Worm (Caenorhabditis elegans): Measurements from ENCODE around the gene sulp-4.

Gene sulp-4

DNA sequence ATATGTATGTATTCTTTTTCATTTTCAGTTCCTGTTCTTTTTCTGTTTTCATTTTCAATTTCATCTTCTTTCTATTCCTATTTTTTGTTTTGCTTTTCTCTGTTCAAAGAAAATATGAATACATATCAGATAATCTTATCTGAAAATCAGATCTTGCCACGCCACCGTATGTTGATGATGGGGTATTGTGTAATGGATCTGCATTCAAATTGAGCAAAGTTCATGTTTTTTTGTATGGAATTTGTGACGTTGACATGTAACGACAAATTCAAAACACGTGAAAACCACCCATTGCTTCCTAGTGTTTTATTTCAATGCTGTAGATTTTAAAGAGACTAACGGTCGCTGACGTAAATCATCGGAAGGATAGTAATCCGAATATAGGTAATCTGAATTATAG is 16.9 kb upstream of the sulp-4 start:
- TF ChIP-seq pha-4 (tag; optimal IDR thresholded peaks at IDR 0.05) (no peak), elt-1 (tag; optimal IDR thresholded peaks at IDR 0.05; ENCODE audit: borderline replicate concordance, insufficient read depth) (peak; percentile 77)

ce11 chrV:11859082-11859858 is 15.9 kb upstream of the sulp-4 start:
- no peak for TF ChIP-seq tbx-8 (GFP tag; optimal IDR thresholded peaks at IDR 0.05)
- TF ChIP-seq elt-3 (tag; optimal IDR thresholded peaks at IDR 0.05): no peak
- no peak for TF ChIP-seq unc-120 (tag; optimal IDR thresholded peaks at IDR 0.05; ENCODE audit: poor library complexity, severe bottlenecking)
- TF ChIP-seq mls-2 (tag; optimal IDR thresholded peaks at IDR 0.05): no peak
- no peak for TF ChIP-seq zip-8 (tag; optimal IDR thresholded peaks at IDR 0.05)
- TF ChIP-seq elt-1 (tag; optimal IDR thresholded peaks at IDR 0.05; ENCODE audit: borderline replicate concordance, insufficient read depth): no peak
- TF ChIP-seq ceh-83 (GFP tag; optimal IDR thresholded peaks at IDR 0.05): no peak
- no peak for TF ChIP-seq ceh-43 (GFP tag; optimal IDR thresholded peaks at IDR 0.05)
- no peak for TF ChIP-seq mep-1 (tag; optimal IDR thresholded peaks at IDR 0.05)
- TF ChIP-seq nhr-237 (tag; optimal IDR thresholded peaks at IDR 0.05): no peak
- TF ChIP-seq nhr-76 (tag; optimal IDR thresholded peaks at IDR 0.05): no peak
- TF ChIP-seq pha-4 (tag; optimal IDR thresholded peaks at IDR 0.05): no peak
- no peak for TF ChIP-seq ces-1 (GFP tag; optimal IDR thresholded peaks at IDR 0.05)
- no peak for TF ChIP-seq ham-2 (GFP tag; optimal IDR thresholded peaks at IDR 0.05)
- TF ChIP-seq bed-3 (GFP tag; optimal IDR thresholded peaks at IDR 0.05): no peak

DNA sequence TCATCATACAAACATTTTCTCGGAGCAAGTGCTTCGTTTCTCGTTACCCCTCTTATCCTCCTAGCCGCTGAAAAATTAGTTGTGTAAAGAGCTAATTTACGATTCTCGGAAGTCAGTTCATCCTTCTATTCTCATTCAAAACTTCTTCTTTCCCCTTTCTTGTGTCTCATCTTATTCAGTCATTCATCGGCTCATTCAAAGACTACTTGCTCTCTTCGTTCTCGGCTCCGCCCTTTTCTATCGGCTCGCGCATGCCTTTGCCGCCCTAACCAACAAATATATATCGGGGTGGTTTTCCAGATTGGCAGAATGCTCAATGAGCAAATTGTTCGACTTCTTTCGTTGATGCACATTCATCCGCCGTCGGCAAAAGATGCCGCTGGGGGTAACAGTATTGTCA is 14.8 kb upstream of the sulp-4 start, which contains the start of gene R13H4.5:
R13H4.5 (plus strand) TSS at position 301 of the 400 bp plus-strand sequence.
- TF ChIP-seq unc-39 (tag; optimal IDR thresholded peaks at IDR 0.05) (no peak), unc-120 (tag; optimal IDR thresholded peaks at IDR 0.05; ENCODE audit: poor library complexity, severe bottlenecking) (no peak), M03D4.4 (tag; optimal IDR thresholded peaks at IDR 0.05) (no peak), mab-5 (tag; optimal IDR thresholded peaks at IDR 0.05) (no peak), blmp-1 (tag; optimal IDR thresholded peaks at IDR 0.05) (no peak), sptf-1 (tag; optimal IDR thresholded peaks at IDR 0.05) (no peak), bed-3 (GFP tag; optimal IDR thresholded peaks at IDR 0.05) (no peak), flh-1 (GFP tag; optimal IDR thresholded peaks at IDR 0.05) (no peak), nhr-2 (tag; optimal IDR thresholded peaks at IDR 0.05) (no peak), drap-1 (GFP tag; optimal IDR thresholded peaks at IDR 0.05) (no peak), hlh-1 (tag; optimal IDR thresholded peaks at IDR 0.05) (no peak), ceh-83 (GFP tag; optimal IDR thresholded peaks at IDR 0.05) (no peak), nhr-76 (tag; optimal IDR thresholded peaks at IDR 0.05) (no peak), lin-13 (tag; optimal IDR thresholded peaks at IDR 0.05) (no peak), elt-1 (tag; optimal IDR thresholded peaks at IDR 0.05; ENCODE audit: borderline replicate concordance, insufficient read depth) (no peak), ztf-11 (tag; optimal IDR thresholded peaks at IDR 0.05) (no peak), elt-3 (tag; optimal IDR thresholded peaks at IDR 0.05) (no peak)

- TF ChIP-seq elt-1 (tag; optimal IDR thresholded peaks at IDR 0.05; ENCODE audit: borderline replicate concordance, insufficient read depth) (no peak), tbx-8 (GFP tag; optimal IDR thresholded peaks at IDR 0.05) (no peak), ceh-83 (GFP tag; optimal IDR thresholded peaks at IDR 0.05) (no peak), elt-3 (tag; optimal IDR thresholded peaks at IDR 0.05) (no peak)
These were observed 13.1 kb upstream of the sulp-4 start for ce11 chrV:11861880-11862544.

DNA sequence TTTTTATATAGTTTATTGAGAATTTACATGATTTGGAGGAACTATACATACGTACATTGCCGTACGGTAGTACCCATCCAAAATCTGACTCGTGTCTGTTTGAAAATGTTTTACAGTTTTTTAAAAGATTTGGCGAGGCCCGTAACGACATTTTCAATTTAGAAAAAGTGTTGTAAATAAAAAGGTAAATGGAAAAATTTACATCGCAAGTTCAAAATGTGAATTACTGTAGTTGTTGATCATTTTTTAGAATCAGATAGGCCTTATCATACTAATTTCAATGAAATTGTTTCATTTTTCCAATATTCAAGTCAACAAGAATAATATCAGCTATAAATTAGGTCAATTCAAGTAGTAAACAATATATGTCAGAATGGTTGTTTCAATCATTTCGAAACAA is 12.3 kb upstream of the sulp-4 start, which contains the start of gene R13H4.6:
R13H4.6 (plus strand) TSS at position 301 of the 400 bp plus-strand sequence.
- TF ChIP-seq zip-8 (tag; optimal IDR thresholded peaks at IDR 0.05) (no peak), nhr-2 (tag; optimal IDR thresholded peaks at IDR 0.05) (no peak), blmp-1 (tag; optimal IDR thresholded peaks at IDR 0.05) (no peak), sptf-1 (tag; optimal IDR thresholded peaks at IDR 0.05) (no peak), flh-1 (GFP tag; optimal IDR thresholded peaks at IDR 0.05) (no peak), unc-120 (tag; optimal IDR thresholded peaks at IDR 0.05; ENCODE audit: poor library complexity, severe bottlenecking) (no peak), mls-2 (tag; optimal IDR thresholded peaks at IDR 0.05) (no peak)

DNA sequence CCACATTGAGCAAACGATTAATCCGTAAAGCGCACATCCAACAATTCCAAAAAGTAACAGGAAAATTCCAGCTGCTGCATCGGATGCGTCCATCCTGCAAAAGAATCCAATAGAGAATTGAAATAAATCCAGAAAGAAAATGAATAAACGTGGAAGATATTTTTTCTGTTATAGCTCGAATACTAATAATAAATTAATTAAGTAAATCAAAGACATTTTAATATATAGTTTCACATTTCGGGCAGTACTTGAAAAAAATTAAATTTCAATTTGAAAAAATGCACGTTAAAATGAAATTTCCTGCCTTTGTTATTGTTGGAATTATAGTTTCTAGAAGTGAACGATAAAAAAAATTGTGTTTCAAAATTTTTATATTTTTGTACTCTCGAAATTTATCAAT is 7.0 kb upstream of the sulp-4 start, which contains the start of gene R13H4.7:
R13H4.7 (minus strand) TSS at position 101 of the 400 bp plus-strand sequence.
- TF ChIP-seq nhr-2 (tag; optimal IDR thresholded peaks at IDR 0.05): no peak
- no peak for TF ChIP-seq elt-1 (tag; optimal IDR thresholded peaks at IDR 0.05; ENCODE audit: borderline replicate concordance, insufficient read depth)
- TF ChIP-seq cnd-1 (tag; optimal IDR thresholded peaks at IDR 0.05): no peak
- no peak for TF ChIP-seq nhr-12 (tag; optimal IDR thresholded peaks at IDR 0.05)
- TF ChIP-seq ztf-11 (tag; optimal IDR thresholded peaks at IDR 0.05): no peak
- TF ChIP-seq elt-3 (tag; optimal IDR thresholded peaks at IDR 0.05): no peak
- no peak for TF ChIP-seq bed-3 (GFP tag; optimal IDR thresholded peaks at IDR 0.05)
- TF ChIP-seq snpc-4 (tag; optimal IDR thresholded peaks at IDR 0.05): no peak
- TF ChIP-seq sem-2 (GFP tag; optimal IDR thresholded peaks at IDR 0.05): no peak
- no peak for TF ChIP-seq M03D4.4 (tag; optimal IDR thresholded peaks at IDR 0.05)
- no peak for TF ChIP-seq sptf-1 (tag; optimal IDR thresholded peaks at IDR 0.05)
- TF ChIP-seq nhr-76 (tag; optimal IDR thresholded peaks at IDR 0.05): no peak
- TF ChIP-seq lin-32 (GFP tag; optimal IDR thresholded peaks at IDR 0.05): no peak
- TF ChIP-seq drap-1 (GFP tag; optimal IDR thresholded peaks at IDR 0.05): no peak
- TF ChIP-seq ces-1 (GFP tag; optimal IDR thresholded peaks at IDR 0.05): no peak

Measured in whole organism, mixed stage, embryonic.